Fruit fly (Drosophila melanogaster) whole organism, pupa: Measurements from ENCODE around the gene CadN.

ENCODE experiments used
- CG12605 ChIP-seq: fragments of 200-800 bp; sonication (Bioruptor generic); IDR thresholded peaks from 2 replicates; pipeline ENCODE4 v1.3.6; 2022; ENCODE audit warnings: missing biosample characterization, missing genetic modification characterization
- CG17806 ChIP-seq: fragments of 200-800 bp; sonication (Bioruptor generic); optimal IDR thresholded peaks from 2 replicates; lab custom pipeline; 2018; ENCODE audit warnings: missing biosample characterization, mild to moderate bottlenecking, missing genetic modification characterization, moderate library complexity
- Ets98B ChIP-seq: fragments of 200-800 bp; sonication (Bioruptor generic); IDR thresholded peaks from 2 replicates; pipeline ENCODE4 v1.3.6; 2022; ENCODE audit warnings: missing biosample characterization, missing genetic modification characterization
- rn ChIP-seq: fragments of 200-800 bp; sonication (Bioruptor generic); IDR thresholded peaks from 2 replicates; pipeline ENCODE4 v1.3.6; 2022; ENCODE audit warnings: missing biosample characterization, missing genetic modification characterization

DNA sequence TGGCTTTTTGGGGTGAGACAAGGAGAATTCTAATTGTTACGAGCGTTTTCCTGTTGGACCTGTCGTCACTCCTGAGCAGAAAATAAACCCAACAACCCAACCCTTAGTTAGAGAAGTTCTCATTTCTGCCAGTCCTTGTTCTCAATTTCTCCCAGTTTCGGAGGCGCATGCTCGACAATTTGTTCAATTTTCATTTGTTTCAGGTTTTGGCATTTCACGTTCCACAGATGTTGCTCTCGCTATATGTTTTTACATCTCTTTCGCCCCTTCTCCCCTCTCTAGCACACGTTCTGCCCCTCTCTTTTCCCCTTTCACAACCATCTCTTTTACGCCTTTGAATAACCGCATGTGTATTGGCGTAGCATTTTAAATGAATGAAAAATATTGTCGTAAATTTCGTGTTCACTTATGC lies 42.6 kb downstream of the CadN start:
- TF ChIP-seq CG17806 (tag; lab: Kevin White, UChicago), result no peak
- TF ChIP-seq Ets98B, result no peak
- no peak for TF ChIP-seq CG12605 (GFP tag; lab: Robert Waterston, UW)
- no peak for TF ChIP-seq rn
